Worm (Caenorhabditis elegans): ENCODE data around the gene C18A3.7.

C18A3.7 gene

ce11 chrII:5719848-5720247, 10.4 kb downstream of the C18A3.7 start, which contains the start of gene damt-1:
Gene damt-1, plus strand, starts transcription at chrII:5720148.
- TF ChIP-seq K02D7.2 (tag; optimal IDR thresholded peaks at IDR 0.05) (no peak), hlh-8 (tag; optimal IDR thresholded peaks at IDR 0.05) (no peak), ttx-3 (tag; optimal IDR thresholded peaks at IDR 0.05) (no peak), dve-1 (tag; optimal IDR thresholded peaks at IDR 0.05) (no peak), ref-2 (tag; optimal IDR thresholded peaks at IDR 0.05) (no peak), ceh-34 (tag; optimal IDR thresholded peaks at IDR 0.05) (no peak), Y22D7AL.16 (tag; optimal IDR thresholded peaks at IDR 0.05) (no peak), fkh-6 (tag; optimal IDR thresholded peaks at IDR 0.05) (no peak), C38D4.7 (GFP tag; optimal IDR thresholded peaks at IDR 0.05) (no peak), pha-4 (tag; optimal IDR thresholded peaks at IDR 0.05) (no peak), sdc-2 (tag; optimal IDR thresholded peaks at IDR 0.05) (no peak), che-1 (tag; optimal IDR thresholded peaks at IDR 0.05) (no peak), madf-2 (tag; optimal IDR thresholded peaks at IDR 0.05) (no peak), C08G9.2 (tag; optimal IDR thresholded peaks at IDR 0.05) (no peak), ceh-22 (tag; optimal IDR thresholded peaks at IDR 0.05) (no peak), eyg-1 (tag; optimal IDR thresholded peaks at IDR 0.05) (no peak), pag-3 (tag; optimal IDR thresholded peaks at IDR 0.05; ENCODE audit: borderline replicate concordance) (no peak)

DNA sequence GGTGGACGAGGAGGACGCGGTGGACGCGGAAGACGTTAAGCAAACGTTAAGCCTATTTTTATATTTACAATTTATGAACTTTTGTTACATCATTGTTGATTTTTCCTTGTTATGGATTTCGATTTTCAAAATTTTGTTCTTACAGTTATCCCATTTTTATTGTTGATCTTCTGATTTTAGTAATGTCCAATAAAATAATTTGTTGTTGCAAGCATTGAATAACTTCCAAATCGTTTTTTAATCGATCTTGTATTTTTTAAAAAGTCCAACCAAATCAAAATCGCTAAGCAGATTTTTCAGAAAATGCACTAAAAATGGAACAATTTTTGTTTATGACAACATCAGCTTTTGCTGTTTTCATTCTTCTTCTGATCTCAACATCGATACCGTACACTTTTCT, 12.4 kb downstream of the C18A3.7 start, which contains the start of gene zipt-3:
Gene zipt-3 (plus strand): TSS at position 301 of the 400 bp plus-strand sequence.
- no peak for TF ChIP-seq pat-9 (tag; optimal IDR thresholded peaks at IDR 0.05)
- no peak for TF ChIP-seq npax-4 (tag; optimal IDR thresholded peaks at IDR 0.05)
- TF ChIP-seq hlh-15 (tag; optimal IDR thresholded peaks at IDR 0.05): no peak
- TF ChIP-seq elt-4 (tag; optimal IDR thresholded peaks at IDR 0.05): no peak
- no peak for TF ChIP-seq ceh-48 (tag; optimal IDR thresholded peaks at IDR 0.05)
- TF ChIP-seq ref-2 (tag; optimal IDR thresholded peaks at IDR 0.05): no peak
- no peak for TF ChIP-seq ttx-3 (tag; optimal IDR thresholded peaks at IDR 0.05)
- no peak for TF ChIP-seq F13H6.1 (tag; optimal IDR thresholded peaks at IDR 0.05)
- no peak for TF ChIP-seq ceh-6 (GFP tag; optimal IDR thresholded peaks at IDR 0.05)
- no peak for TF ChIP-seq sox-2 (GFP tag; IDR thresholded peaks at IDR 0.05)
- TF ChIP-seq fax-1 (tag; optimal IDR thresholded peaks at IDR 0.05): no peak
- TF ChIP-seq K09A11.1 (tag; optimal IDR thresholded peaks at IDR 0.05; ENCODE audit: insufficient read depth): no peak

DNA sequence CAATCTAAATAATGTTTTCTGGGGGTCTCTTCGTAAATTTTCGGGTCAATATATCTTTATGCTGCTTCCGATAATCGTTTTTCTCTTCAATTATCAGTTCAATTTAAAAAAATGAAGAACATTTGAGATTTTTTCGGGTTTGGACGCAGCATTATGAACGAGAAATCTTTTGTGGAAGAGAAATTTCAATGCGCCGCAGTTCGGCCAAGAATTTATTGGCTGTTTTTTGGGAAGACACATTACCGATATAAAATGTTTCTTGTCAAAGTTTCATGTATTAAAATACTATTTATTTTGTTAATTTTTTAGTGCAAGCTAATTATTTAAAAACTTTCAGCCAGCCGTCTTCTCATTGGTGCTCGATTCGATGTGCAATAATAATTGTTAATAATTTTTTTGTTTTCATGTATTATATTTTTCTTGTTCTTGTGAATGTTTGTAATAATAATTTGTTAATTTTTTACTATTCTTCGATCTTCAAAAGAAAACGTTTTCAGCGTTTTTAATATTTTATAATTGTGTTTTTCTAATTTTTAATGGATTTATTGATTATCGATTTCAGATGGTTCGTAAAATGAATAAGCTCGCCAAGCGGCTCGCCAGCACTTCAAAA, 14.4 kb downstream of the C18A3.7 start, which contains the start of the genes C18A3.10 and C18A3.3:
Gene C18A3.10 (minus strand): TSS at position 101 of the 613 bp plus-strand sequence.
Gene C18A3.3 (plus strand): TSS at position 563 of the 613 bp plus-strand sequence.
- no peak for TF ChIP-seq sdc-2 (tag; optimal IDR thresholded peaks at IDR 0.05)
- no peak for TF ChIP-seq unc-86 (tag; optimal IDR thresholded peaks at IDR 0.05)
- TF ChIP-seq ztf-16 (tag; optimal IDR thresholded peaks at IDR 0.05): no peak
- no peak for TF ChIP-seq che-1 (tag; optimal IDR thresholded peaks at IDR 0.05)
- no peak for TF ChIP-seq nhr-11 (tag; optimal IDR thresholded peaks at IDR 0.05)

ce11 chrII:5714807-5715206, 15.4 kb downstream of the C18A3.7 start, which contains the start of the genes tiar-1 and lelo-4:
Gene tiar-1, minus strand, starts transcription at chrII:5714823.
Gene lelo-4, plus strand, starts transcription at chrII:5714924.
- TF ChIP-seq hlh-30 (tag; optimal IDR thresholded peaks at IDR 0.05; ENCODE audit: insufficient read depth) (no peak), ceh-31 (tag; optimal IDR thresholded peaks at IDR 0.05) (peak; percentile 59), T23F11.4 (GFP tag; optimal IDR thresholded peaks at IDR 0.05) (no peak), mec-3 (tag; optimal IDR thresholded peaks at IDR 0.05; ENCODE audit: borderline replicate concordance) (no peak), elt-2 (tag; optimal IDR thresholded peaks at IDR 0.05) (peak; percentile 52), ceh-2 (tag; optimal IDR thresholded peaks at IDR 0.05) (peak; percentile 2), ceh-9 (tag; optimal IDR thresholded peaks at IDR 0.05) (no peak), unc-55 (GFP tag; optimal IDR thresholded peaks at IDR 0.05) (peak; percentile 5), ceh-34 (tag; optimal IDR thresholded peaks at IDR 0.05) (peak; percentile 50), nfya-1 (tag; optimal IDR thresholded peaks at IDR 0.05) (peak; percentile 50), ceh-22 (tag; optimal IDR thresholded peaks at IDR 0.05) (no peak), fkh-6 (tag; optimal IDR thresholded peaks at IDR 0.05) (no peak), ceh-30 (tag; optimal IDR thresholded peaks at IDR 0.05) (no peak)
